Worm (Caenorhabditis elegans) whole organism, mixed stage, embryonic: ENCODE measurements around the gene F32A11.1.

ENCODE experiments used
- elt-1 ChIP-seq: sonication (generic microtip); optimal IDR thresholded peaks from 2 replicates; lab custom pipeline; 2017; ENCODE audit warnings: missing genetic modification characterization, mild to moderate bottlenecking, missing compliant biosample characterization, antibody characterized with exemption, moderate library complexity, borderline replicate concordance; ENCODE audit not compliant: insufficient read depth
- elt-3 ChIP-seq: fragments of 150-350 bp; optimal IDR thresholded peaks from 2 replicates; lab custom pipeline; 2014; ENCODE audit warnings: missing biosample characterization, missing genetic modification characterization
- nhr-2 ChIP-seq: fragments of 150-350 bp; optimal IDR thresholded peaks from 2 replicates; lab custom pipeline; 2014; ENCODE audit warnings: missing biosample characterization, missing genetic modification characterization
- sem-2 ChIP-seq: fragments of 200-800 bp; sonication (Bioruptor generic); optimal IDR thresholded peaks from 2 replicates; lab custom pipeline; 2018; ENCODE audit warnings: mild to moderate bottlenecking, missing genetic modification characterization, missing compliant biosample characterization
- sptf-1 ChIP-seq: sonication (generic microtip); optimal IDR thresholded peaks from 2 replicates; lab custom pipeline; 2017; ENCODE audit warnings: mild to moderate bottlenecking, missing genetic modification characterization, moderate library complexity, missing compliant biosample characterization
- unc-120 ChIP-seq: sonication (generic microtip); optimal IDR thresholded peaks from 2 replicates; lab custom pipeline; 2017; ENCODE audit warnings: missing genetic modification characterization, missing compliant biosample characterization; ENCODE audit not compliant: poor library complexity, severe bottlenecking

- TF ChIP-seq elt-3 (no peak), nhr-2 (tag; lab: Kevin White, UChicago) (no peak), elt-1 (tag; lab: Kevin White, UChicago) (no peak), sem-2 (GFP tag; lab: Kevin White, UChicago) (no peak), unc-120 (no peak), sptf-1 (tag; lab: Kevin White, UChicago) (no peak)
Observed at ce11 chrII:13148247-13148646, 8.9 kb upstream of the F32A11.1 start.
